Fruit fly (Drosophila melanogaster): ENCODE results near the gene ctrip.

Gene ctrip

dm6 chr3R:4798025-4798424, 13.9 kb downstream of the ctrip start:
- no peak for TF ChIP-seq CG17801 (GFP tag; optimal IDR thresholded peaks at IDR 0.05; ENCODE audit: partially characterized antibody)

- no peak for TF ChIP-seq CG17801 (GFP tag; optimal IDR thresholded peaks at IDR 0.05; ENCODE audit: partially characterized antibody)
These were observed 14.3 kb downstream of the ctrip start for dm6 chr3R:4797585-4797984.

- no peak for TF ChIP-seq CG17801 (GFP tag; optimal IDR thresholded peaks at IDR 0.05; ENCODE audit: partially characterized antibody)
These were observed 27.3 kb downstream of the ctrip start, which contains the start of gene Ccdc39 for dm6 chr3R:4784622-4785021. Gene Ccdc39, minus strand, starts transcription at chr3R:4784722.

- TF ChIP-seq CG17801 (GFP tag; optimal IDR thresholded peaks at IDR 0.05; ENCODE audit: partially characterized antibody) = no peak
These were observed 31.2 kb downstream of the ctrip start for dm6 chr3R:4780721-4781120.

dm6 chr3R:4780262-4780661, 31.6 kb downstream of the ctrip start, which contains the start of gene CG14655:
Gene CG14655, minus strand, starts transcription at chr3R:4780302.
- TF ChIP-seq CG17801 (GFP tag; optimal IDR thresholded peaks at IDR 0.05; ENCODE audit: partially characterized antibody) = no peak

dm6 chr3R:4775371-4775770, 36.5 kb downstream of the ctrip start:
- no peak for TF ChIP-seq CG17801 (GFP tag; optimal IDR thresholded peaks at IDR 0.05; ENCODE audit: partially characterized antibody)

- no peak for TF ChIP-seq CG17801 (GFP tag; optimal IDR thresholded peaks at IDR 0.05; ENCODE audit: partially characterized antibody)
These were observed 36.9 kb downstream of the ctrip start, which contains the start of gene CG44088 for dm6 chr3R:4774953-4775352. Gene CG44088, minus strand, starts transcription at chr3R:4775053.

- no peak for TF ChIP-seq CG17801 (GFP tag; optimal IDR thresholded peaks at IDR 0.05; ENCODE audit: partially characterized antibody)
These were observed 38.8 kb downstream of the ctrip start, which contains the start of gene CG44098 for dm6 chr3R:4773097-4773496. Gene CG44098, minus strand, starts transcription at chr3R:4773197.

dm6 chr3R:4771319-4771718, 40.6 kb downstream of the ctrip start:
- TF ChIP-seq CG17801 (GFP tag; optimal IDR thresholded peaks at IDR 0.05; ENCODE audit: partially characterized antibody) = no peak

- TF ChIP-seq CG17801 (GFP tag; optimal IDR thresholded peaks at IDR 0.05; ENCODE audit: partially characterized antibody) = no peak
These were observed 43.1 kb downstream of the ctrip start for dm6 chr3R:4768711-4769239.

- no peak for TF ChIP-seq CG17801 (GFP tag; optimal IDR thresholded peaks at IDR 0.05; ENCODE audit: partially characterized antibody)
These were observed 50.5 kb downstream of the ctrip start for dm6 chr3R:4761372-4761771.

- no peak for TF ChIP-seq CG17801 (GFP tag; optimal IDR thresholded peaks at IDR 0.05; ENCODE audit: partially characterized antibody)
These were observed 62.2 kb downstream of the ctrip start, which contains the start of gene atms for dm6 chr3R:4749735-4750134. Gene atms, plus strand, starts transcription at chr3R:4750035.

dm6 chr3R:4748888-4749717, 62.8 kb downstream of the ctrip start, which contains the start of gene tacc:
Gene tacc, minus strand, starts transcription at chr3R:4749056.
- no peak for TF ChIP-seq CG17801 (GFP tag; optimal IDR thresholded peaks at IDR 0.05; ENCODE audit: partially characterized antibody)

dm6 chr3R:4747292-4747691, 64.6 kb downstream of the ctrip start:
- no peak for TF ChIP-seq CG17801 (GFP tag; optimal IDR thresholded peaks at IDR 0.05; ENCODE audit: partially characterized antibody)

- no peak for TF ChIP-seq CG17801 (GFP tag; optimal IDR thresholded peaks at IDR 0.05; ENCODE audit: partially characterized antibody)
These were observed 65.6 kb downstream of the ctrip start for dm6 chr3R:4746189-4746771.

- TF ChIP-seq CG17801 (GFP tag; optimal IDR thresholded peaks at IDR 0.05; ENCODE audit: partially characterized antibody) = no peak
These were observed 66.4 kb downstream of the ctrip start for dm6 chr3R:4745544-4745943.

All from ovary, adult (tissue).